Fruit fly (Drosophila melanogaster): ENCODE data around the gene CG10097.

CG10097 gene

dm6 chr3R:12439401-12440143 lies 43.8 kb upstream of the CG10097 start, which contains the start of gene Desat1 (continued):
- TF ChIP-seq ara (GFP tag; IDR thresholded peaks at IDR 0.05): no peak
- TF ChIP-seq CG9932 (GFP tag; IDR thresholded peaks at IDR 0.05): peak; percentile 20; the same call in 1 of the 2 replicates
- no peak for TF ChIP-seq B-H2 (GFP tag; optimal IDR thresholded peaks at IDR 0.05)
- no peak for TF ChIP-seq lola (GFP tag; optimal IDR thresholded peaks at IDR 0.05)
- TF ChIP-seq da (GFP tag; optimal IDR thresholded peaks at IDR 0.05): no peak
- no peak for TF ChIP-seq sqz (GFP tag; optimal IDR thresholded peaks at IDR 0.05)
- TF ChIP-seq chif (GFP tag; optimal IDR thresholded peaks at IDR 0.05): no peak
- TF ChIP-seq tin (GFP tag; optimal IDR thresholded peaks at IDR 0.05): no peak
- no peak for TF ChIP-seq Nf-YA (GFP tag; IDR thresholded peaks at IDR 0.05)
- TF ChIP-seq CG9876 (GFP tag; optimal IDR thresholded peaks at IDR 0.05): no peak
- TF ChIP-seq CG4360 (GFP tag; IDR thresholded peaks at IDR 0.05): no peak
- TF ChIP-seq CG1603 (tag; optimal IDR thresholded peaks at IDR 0.05): peak; percentile 27
- TF ChIP-seq z (GFP tag; IDR thresholded peaks at IDR 0.05): no peak
- no peak for TF ChIP-seq pho (GFP tag; optimal IDR thresholded peaks at IDR 0.05)
- no peak for TF ChIP-seq CG16779 (GFP tag; IDR thresholded peaks at IDR 0.05)
- no peak for TF ChIP-seq Neu2 (GFP tag; optimal IDR thresholded peaks at IDR 0.05; ENCODE audit: borderline replicate concordance)
- TF ChIP-seq Bteb2 (GFP tag; optimal IDR thresholded peaks at IDR 0.05): no peak
- TF ChIP-seq sc (optimal IDR thresholded peaks at IDR 0.05): no peak
- no peak for TF ChIP-seq sc (GFP tag; optimal IDR thresholded peaks at IDR 0.05)
- peak in 1 of 2 experiments; percentile 60 for TF ChIP-seq Pdp1 (GFP tag; optimal IDR thresholded peaks at IDR 0.05)
- no peak for TF ChIP-seq CG7271 (tag; optimal IDR thresholded peaks at IDR 0.05)
- no peak for TF ChIP-seq CG31388 (GFP tag; optimal IDR thresholded peaks at IDR 0.05)
- TF ChIP-seq CG15073 (GFP tag; optimal IDR thresholded peaks at IDR 0.05): no peak
- TF ChIP-seq lmd (GFP tag; IDR thresholded peaks at IDR 0.05): no peak
- TF ChIP-seq ftz-f1 (GFP tag; optimal IDR thresholded peaks at IDR 0.05): peak; percentile 8
- TF ChIP-seq Deaf1 (tag; optimal IDR thresholded peaks at IDR 0.05): no peak
- peak; percentile 82 for TF ChIP-seq inv (GFP tag; IDR thresholded peaks at IDR 0.05; ENCODE audit: partially characterized antibody)
- peak; percentile 93 for TF ChIP-seq unc-4 (GFP tag; IDR thresholded peaks at IDR 0.05; ENCODE audit: partially characterized antibody)
- TF ChIP-seq CG16815 (GFP tag; optimal IDR thresholded peaks at IDR 0.05): no peak
- TF ChIP-seq chinmo (GFP tag; IDR thresholded peaks at IDR 0.05; ENCODE audit: partially characterized antibody): peak; percentile 89; the same call in 3 of the 4 replicates
- peak; percentile 89 for TF ChIP-seq hbn (GFP tag; IDR thresholded peaks at IDR 0.05; ENCODE audit: partially characterized antibody)
- TF ChIP-seq CG3838 (GFP tag; optimal IDR thresholded peaks at IDR 0.05): no peak
- no peak for TF ChIP-seq rib (GFP tag; IDR thresholded peaks at IDR 0.05)
- no peak for TF ChIP-seq dan (GFP tag; IDR thresholded peaks at IDR 0.05)
- TF ChIP-seq danr (GFP tag; IDR thresholded peaks at IDR 0.05): no peak
- TF ChIP-seq CG9215 (GFP tag; IDR thresholded peaks at IDR 0.05): no peak
- TF ChIP-seq gsb (GFP tag; IDR thresholded peaks at IDR 0.05): no peak
- TF ChIP-seq Dek (tag; optimal IDR thresholded peaks at IDR 0.05): no peak
- TF ChIP-seq Jarid2 (GFP tag; optimal IDR thresholded peaks at IDR 0.05): no peak
- TF ChIP-seq Myb (GFP tag; optimal IDR thresholded peaks at IDR 0.05): peak; percentile 85
- TF ChIP-seq sob (GFP tag; IDR thresholded peaks at IDR 0.05): no peak
- TF ChIP-seq Dll (GFP tag; IDR thresholded peaks at IDR 0.05; ENCODE audit: partially characterized antibody): peak; percentile 93
- no peak for TF ChIP-seq Ets65A (GFP tag)
- no peak for TF ChIP-seq CG4404 (GFP tag; IDR thresholded peaks at IDR 0.05)
- TF ChIP-seq jumu (GFP tag; optimal IDR thresholded peaks at IDR 0.05): no peak
- TF ChIP-seq CG17328 (GFP tag; IDR thresholded peaks at IDR 0.05): no peak
- TF ChIP-seq klu (GFP tag; IDR thresholded peaks at IDR 0.05): no peak
- no peak for TF ChIP-seq CG18619 (GFP tag; optimal IDR thresholded peaks at IDR 0.05)
- no peak for TF ChIP-seq dati (GFP tag; IDR thresholded peaks at IDR 0.05)
- TF ChIP-seq cad (GFP tag; optimal IDR thresholded peaks at IDR 0.05): no peak
- peak; percentile 31 for TF ChIP-seq CG10543 (GFP tag; optimal IDR thresholded peaks at IDR 0.05)
